Fruit fly (Drosophila melanogaster) whole organism, embryonic: ENCODE data around the gene nAChRalpha3.
A peak's percentile ranks its signal among the peaks of the same experiment; 100 is the strongest.

Experiments used
- Bdp1 ChIP-seq: fragments of 200-800 bp; sonication (Bioruptor generic); optimal IDR thresholded peaks from 3 replicates; lab custom pipeline; 2016; ENCODE audit warnings: missing biosample characterization, missing genetic modification characterization
- CG1024 ChIP-seq: fragments of 200-800 bp; sonication (Bioruptor generic); IDR thresholded peaks from 2 replicates; pipeline ENCODE4 v1.3.6; 2022; ENCODE audit warnings: missing biosample characterization, missing genetic modification characterization
- CG11504 ChIP-seq: fragments of 200-800 bp; sonication (Bioruptor generic); optimal IDR thresholded peaks from 3 replicates; lab custom pipeline; 2019; ENCODE audit warnings: missing biosample characterization, mild to moderate bottlenecking, missing genetic modification characterization, moderate library complexity
- CG11695 ChIP-seq: fragments of 200-800 bp; sonication (Bioruptor generic); IDR thresholded peaks from 3 replicates; pipeline ENCODE4 v1.3.6; 2022; ENCODE audit warnings: missing biosample characterization, missing genetic modification characterization
- CG12071 ChIP-seq: fragments of 200-800 bp; sonication (Bioruptor generic); optimal IDR thresholded peaks from 3 replicates; lab custom pipeline; 2018; ENCODE audit warnings: missing biosample characterization, mild to moderate bottlenecking, missing genetic modification characterization
- CG14965 ChIP-seq: fragments of 200-800 bp; sonication (Bioruptor generic); optimal IDR thresholded peaks from 2 replicates; lab custom pipeline; 2016; ENCODE audit warnings: missing biosample characterization, missing genetic modification characterization, borderline replicate concordance
- CG15269 ChIP-seq: fragments of 200-800 bp; sonication (Bioruptor generic); optimal IDR thresholded peaks from 2 replicates; lab custom pipeline; 2018; ENCODE audit warnings: missing biosample characterization, mild to moderate bottlenecking, missing genetic modification characterization, moderate library complexity
- CG15514 ChIP-seq: fragments of 200-800 bp; sonication (Bioruptor generic); optimal IDR thresholded peaks from 3 replicates; lab custom pipeline; 2017; ENCODE audit warnings: missing biosample characterization, missing genetic modification characterization, mild to moderate bottlenecking, moderate library complexity, missing genetic modification reagents
- CG15601 ChIP-seq: fragments of 200-800 bp; sonication (Bioruptor generic); optimal IDR thresholded peaks from 3 replicates; lab custom pipeline; 2019; ENCODE audit warnings: missing biosample characterization, mild to moderate bottlenecking, missing genetic modification characterization, moderate library complexity
- CG16779 ChIP-seq: fragments of 200-800 bp; sonication (Bioruptor generic); IDR thresholded peaks from 2 replicates; pipeline ENCODE4 v1.3.6; 2022; ENCODE audit warnings: missing biosample characterization, missing genetic modification characterization
- CG16813 ChIP-seq: fragments of 200-800 bp; sonication (Bioruptor generic); IDR thresholded peaks from 3 replicates; pipeline ENCODE4 v1.3.6; 2022; ENCODE audit warnings: missing biosample characterization, missing genetic modification characterization; ENCODE audit not compliant: partially characterized antibody
- CG17186 ChIP-seq: fragments of 200-800 bp; sonication (Bioruptor generic); optimal IDR thresholded peaks from 3 replicates; lab custom pipeline; 2017; ENCODE audit warnings: missing biosample characterization, missing genetic modification reagents, missing genetic modification characterization
- CG17802 ChIP-seq: fragments of 200-800 bp; sonication (Bioruptor generic); optimal IDR thresholded peaks from 2 replicates; lab custom pipeline; 2018; ENCODE audit warnings: missing biosample characterization, mild to moderate bottlenecking, missing genetic modification characterization, moderate library complexity
- CG1792 ChIP-seq: fragments of 200-800 bp; sonication (Bioruptor generic); optimal IDR thresholded peaks from 2 replicates; lab custom pipeline; 2016; ENCODE audit warnings: missing biosample characterization, missing genetic modification characterization
- CG18262 ChIP-seq: fragments of 200-800 bp; optimal IDR thresholded peaks from 3 replicates; lab custom pipeline; 2019; ENCODE audit warnings: missing biosample characterization, mild to moderate bottlenecking, missing genetic modification characterization, moderate library complexity
- CG1832 ChIP-seq: fragments of 200-800 bp; sonication (Bioruptor generic); optimal IDR thresholded peaks from 2 replicates; lab custom pipeline; 2017; ENCODE audit warnings: missing biosample characterization, mild to moderate bottlenecking, missing genetic modification characterization, inconsistent platforms
- CG2678 ChIP-seq: fragments of 200-800 bp; sonication (Bioruptor generic); optimal IDR thresholded peaks from 3 replicates; lab custom pipeline; 2019; ENCODE audit warnings: missing biosample characterization, mild to moderate bottlenecking, missing genetic modification characterization, moderate library complexity
- CG33557 ChIP-seq: fragments of 200-800 bp; sonication (Bioruptor generic); optimal IDR thresholded peaks from 2 replicates; lab custom pipeline; 2019; ENCODE audit warnings: missing biosample characterization, mild to moderate bottlenecking, missing genetic modification characterization, moderate library complexity
- CG3847 ChIP-seq: fragments of 200-800 bp; sonication (Bioruptor generic); IDR thresholded peaks from 2 replicates; pipeline ENCODE4 v1.3.6; 2022; ENCODE audit warnings: missing biosample characterization, missing genetic modification characterization
- CG4360 ChIP-seq: fragments of 200-800 bp; sonication (Bioruptor generic); IDR thresholded peaks from 2 replicates; pipeline ENCODE4 v1.3.6; 2022; ENCODE audit warnings: missing biosample characterization, missing genetic modification characterization
- CG4404 ChIP-seq: fragments of 200-800 bp; sonication (Bioruptor generic); IDR thresholded peaks from 2 replicates; pipeline ENCODE4 v1.3.6; 2022; ENCODE audit warnings: missing biosample characterization, missing genetic modification characterization
- CG6689 ChIP-seq: fragments of 200-800 bp; sonication (Bioruptor generic); IDR thresholded peaks from 2 replicates; pipeline ENCODE4 v1.3.6; 2022; ENCODE audit warnings: missing biosample characterization, missing genetic modification characterization
- CG6765 ChIP-seq: fragments of 200-800 bp; sonication (Bioruptor generic); optimal IDR thresholded peaks from 3 replicates; lab custom pipeline; 2017; ENCODE audit warnings: missing biosample characterization, mild to moderate bottlenecking, missing genetic modification characterization
- CG8765 ChIP-seq: fragments of 200-800 bp; sonication (Bioruptor generic); IDR thresholded peaks from 2 replicates; pipeline ENCODE4 v1.3.6; 2022; ENCODE audit warnings: missing biosample characterization, missing genetic modification characterization
- Dbx ChIP-seq: fragments of 200-800 bp; sonication (Bioruptor generic); IDR thresholded peaks from 3 replicates; pipeline ENCODE4 v1.3.6; 2022; ENCODE audit warnings: missing biosample characterization, missing genetic modification characterization
- Dfd ChIP-seq, 2 experiments: fragments of >200 bp; optimal IDR thresholded peaks; 2 replicates each; lab custom pipeline; 2017; ENCODE audit warnings: missing biosample characterization in 2 of 2, missing genetic modification characterization in 2 of 2
- Hey ChIP-seq: fragments of 200-800 bp; sonication (Bioruptor generic); optimal IDR thresholded peaks from 3 replicates; lab custom pipeline; 2018; ENCODE audit warnings: missing biosample characterization, mild to moderate bottlenecking, missing genetic modification characterization
- Hsf ChIP-seq: fragments of 200-800 bp; sonication (Bioruptor generic); optimal IDR thresholded peaks from 3 replicates; lab custom pipeline; 2016; ENCODE audit warnings: missing biosample characterization, missing genetic modification characterization
- NFAT ChIP-seq: fragments of 200-800 bp; sonication (Bioruptor generic); IDR thresholded peaks from 2 replicates; pipeline ENCODE4 v1.3.6; 2022; ENCODE audit warnings: missing biosample characterization, missing genetic modification characterization
- NK7.1 ChIP-seq: fragments of 200-800 bp; sonication (Bioruptor generic); optimal IDR thresholded peaks from 3 replicates; lab custom pipeline; 2016; ENCODE audit warnings: missing biosample characterization, missing genetic modification characterization
- Ptx1 ChIP-seq: fragments of 200-800 bp; sonication (Bioruptor generic); IDR thresholded peaks from 2 replicates; pipeline ENCODE4 v1.3.6; 2022; ENCODE audit warnings: missing biosample characterization, missing genetic modification characterization
- Sry-δ ChIP-seq: fragments of 200-800 bp; sonication (Bioruptor generic); optimal IDR thresholded peaks from 2 replicates; lab custom pipeline; 2016; ENCODE audit warnings: missing biosample characterization, missing genetic modification characterization
- Stat92E ChIP-seq, 3 experiments: fragments of >200 bp in 2 of 3; fragments of 200-800 bp in 1 of 3; sonication (Bioruptor generic) in 1 of 3; optimal IDR thresholded peaks; 2 replicates each; lab custom pipeline; 2017 to 2019; ENCODE audit warnings: missing biosample characterization in 3 of 3, missing genetic modification characterization in 3 of 3, mild to moderate bottlenecking in 1 of 3, moderate library complexity in 1 of 3
- az2 ChIP-seq: fragments of 200-800 bp; sonication (Bioruptor generic); optimal IDR thresholded peaks from 3 replicates; lab custom pipeline; 2016; ENCODE audit warnings: missing biosample characterization, missing genetic modification characterization
- br ChIP-seq: fragments of >200 bp; optimal IDR thresholded peaks from 2 replicates; lab custom pipeline; 2017
- crol ChIP-seq: fragments of 200-800 bp; sonication (Bioruptor generic); IDR thresholded peaks from 2 replicates; pipeline ENCODE4 v1.3.6; 2022; ENCODE audit warnings: missing biosample characterization, missing genetic modification characterization
- dm ChIP-seq: fragments of 200-800 bp; sonication (Bioruptor generic); optimal IDR thresholded peaks from 3 replicates; lab custom pipeline; 2016; ENCODE audit warnings: missing biosample characterization, missing genetic modification characterization
- en ChIP-seq: fragments of 200-800 bp; sonication (Bioruptor generic); optimal IDR thresholded peaks from 2 replicates; lab custom pipeline; 2016; ENCODE audit warnings: missing biosample characterization, missing genetic modification characterization
- grau ChIP-seq: fragments of 200-800 bp; optimal IDR thresholded peaks from 3 replicates; lab custom pipeline; 2019; ENCODE audit warnings: missing biosample characterization, mild to moderate bottlenecking, missing genetic modification characterization, moderate library complexity
- gsb ChIP-seq: fragments of 200-800 bp; sonication (Bioruptor generic); IDR thresholded peaks from 2 replicates; pipeline ENCODE4 v1.3.6; 2022; ENCODE audit warnings: missing biosample characterization, missing genetic modification characterization
- jumu ChIP-seq: fragments of 200-800 bp; sonication (Bioruptor generic); optimal IDR thresholded peaks from 3 replicates; lab custom pipeline; 2016; ENCODE audit warnings: missing biosample characterization, missing genetic modification characterization
- ken ChIP-seq: fragments of 200-800 bp; sonication (Bioruptor generic); IDR thresholded peaks from 3 replicates; pipeline ENCODE4 v1.3.6; 2022; ENCODE audit warnings: missing biosample characterization, missing genetic modification characterization
- klu ChIP-seq: fragments of 200-800 bp; sonication (Bioruptor generic); IDR thresholded peaks from 2 replicates; pipeline ENCODE4 v1.3.6; 2022; ENCODE audit warnings: missing biosample characterization, missing genetic modification characterization
- lab ChIP-seq: fragments of 200-800 bp; sonication (Bioruptor generic); optimal IDR thresholded peaks from 3 replicates; lab custom pipeline; 2017; ENCODE audit warnings: missing biosample characterization, missing genetic modification characterization, mild to moderate bottlenecking, moderate library complexity, missing genetic modification reagents
- mld ChIP-seq: fragments of 200-800 bp; sonication (Bioruptor generic); IDR thresholded peaks from 3 replicates; pipeline ENCODE4 v1.3.6; 2022; ENCODE audit warnings: missing biosample characterization, missing genetic modification characterization; ENCODE audit not compliant: partially characterized antibody
- otp ChIP-seq: fragments of 200-800 bp; sonication (Bioruptor generic); IDR thresholded peaks from 3 replicates; pipeline ENCODE4, ENCODE4 v1.3.6; 2022; ENCODE audit warnings: missing biosample characterization, missing genetic modification characterization
- pho ChIP-seq: fragments of 200-800 bp; sonication (Bioruptor generic); optimal IDR thresholded peaks from 2 replicates; lab custom pipeline; 2016; ENCODE audit warnings: missing biosample characterization, missing genetic modification characterization
- pita ChIP-seq: fragments of 200-800 bp; sonication (Bioruptor generic); optimal IDR thresholded peaks from 2 replicates; lab custom pipeline; 2017; ENCODE audit warnings: missing biosample characterization, mild to moderate bottlenecking, missing genetic modification characterization
- slbo ChIP-seq: fragments of 200-800 bp; sonication (Bioruptor generic); IDR thresholded peaks from 2 replicates; pipeline ENCODE4 v1.3.6; 2022; ENCODE audit warnings: missing biosample characterization, missing genetic modification characterization
- slou ChIP-seq: fragments of 200-800 bp; sonication (Bioruptor generic); optimal IDR thresholded peaks from 3 replicates; lab custom pipeline; 2016; ENCODE audit warnings: missing biosample characterization, missing genetic modification characterization
- ssp ChIP-seq: fragments of 200-800 bp; sonication (Bioruptor generic); IDR thresholded peaks from 2 replicates; pipeline ENCODE4 v1.3.6; 2022; ENCODE audit warnings: missing biosample characterization, missing genetic modification characterization
- zf30C ChIP-seq: fragments of 200-800 bp; sonication (Bioruptor generic); optimal IDR thresholded peaks from 3 replicates; lab custom pipeline; 2018; ENCODE audit warnings: missing biosample characterization, mild to moderate bottlenecking, missing genetic modification characterization

nAChRalpha3 gene

DNA sequence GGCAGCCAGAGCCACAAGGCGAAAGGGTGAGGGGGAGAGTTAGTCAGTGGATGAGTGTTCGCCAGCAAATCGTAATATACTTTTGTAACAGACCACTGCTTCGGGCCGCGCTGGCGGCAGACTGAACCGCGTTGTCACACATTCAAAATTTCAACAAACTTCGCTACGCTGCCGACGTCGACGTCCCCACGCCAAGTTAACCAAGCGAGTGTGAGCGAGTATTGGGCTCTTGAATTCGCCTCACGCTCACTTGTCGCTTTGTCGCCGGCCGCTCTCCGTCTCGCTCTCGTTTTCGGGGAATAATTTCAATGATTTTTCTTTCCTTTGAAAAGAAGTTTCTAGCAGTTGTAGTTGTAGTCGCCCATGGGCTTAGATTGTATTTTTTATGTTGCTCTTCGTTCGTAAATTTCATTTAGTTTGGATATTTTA is 44.6 kb upstream of the nAChRalpha3 start, which contains the start of gene lawc (continued):
- TF ChIP-seq CG12071 (GFP tag; lab: Kevin White, UChicago) (peak; percentile 62), ken (no peak), az2 (GFP tag; lab: Kevin White, UChicago) (no peak), CG14965 (GFP tag; lab: Kevin White, UChicago) (no peak), Bdp1 (GFP tag; lab: Kevin White, UChicago) (no peak), CG11695 (GFP tag; lab: Robert Waterston, UW) (0 out of 3 replicates have a peak, but pooled peaks have one; percentile 66), CG4404 (no peak), pho (GFP tag; lab: Kevin White, UChicago) (peak; percentile 34), CG2678 (tag; lab: Kevin White, UChicago) (peak; percentile 21), lab (GFP tag; lab: Kevin White, UChicago) (peak; percentile 87), CG18262 (no peak), CG8765 (GFP tag; lab: Robert Waterston, UW) (peak; percentile 98), mld (GFP tag; lab: Robert Waterston, UW) (no peak), CG1024 (GFP tag; lab: Robert Waterston, UW) (no peak; the same call in 1 of the 2 replicates), br (lab: Kevin White, UChicago) (no peak), Hsf (no peak), CG4360 (GFP tag; lab: Robert Waterston, UW) (no peak), CG6765 (GFP tag; lab: Kevin White, UChicago) (peak; percentile 84), NK7.1 (GFP tag; lab: Kevin White, UChicago) (no peak), crol (peak; percentile 93), slbo (no peak), Ptx1 (GFP tag; lab: Robert Waterston, UW) (no peak), CG17186 (GFP tag; lab: Kevin White, UChicago) (no peak), CG6689 (GFP tag; lab: Robert Waterston, UW) (no peak), Dbx (GFP tag; lab: Robert Waterston, UW) (peak; percentile 84; the same call in 2 of the 3 replicates), pita (GFP tag; lab: Kevin White, UChicago) (no peak), CG1832 (GFP tag; lab: Kevin White, UChicago) (no peak), Sry-δ (GFP tag; lab: Kevin White, UChicago) (no peak), en (GFP tag; lab: Kevin White, UChicago) (no peak), gsb (peak; percentile 53), grau (tag; lab: Kevin White, UChicago) (peak; percentile 36), CG16779 (GFP tag; lab: Robert Waterston, UW) (peak; percentile 64; the same call in 1 of the 2 replicates), zf30C (GFP tag; lab: Kevin White, UChicago) (peak; percentile 24), klu (GFP tag; lab: Robert Waterston, UW) (no peak), CG17802 (tag; lab: Kevin White, UChicago) (no peak), Dfd (GFP tag; optimal IDR thresholded peaks at IDR 0.05; lab: Kevin White, UChicago) (no peak), CG33557 (GFP tag; lab: Kevin White, UChicago) (no peak), NFAT (GFP tag; lab: Robert Waterston, UW) (peak; percentile 56; the same call in 1 of the 2 replicates), CG15269 (tag; lab: Kevin White, UChicago) (peak; percentile 12), CG1792 (GFP tag; lab: Kevin White, UChicago) (no peak), CG16813 (GFP tag; lab: Robert Waterston, UW) (no peak), Hey (peak; percentile 16), ssp (no peak), CG15514 (GFP tag; lab: Kevin White, UChicago) (peak; percentile 53), CG3847 (GFP tag; lab: Robert Waterston, UW) (peak; percentile 35; the same call in 1 of the 2 replicates), CG11504 (tag; lab: Kevin White, UChicago) (no peak), otp (peak; percentile 17; the same call in 1 of the 3 replicates), CG15601 (tag; lab: Kevin White, UChicago) (no peak), dm (GFP tag; lab: Kevin White, UChicago) (no peak), Stat92E (GFP tag; optimal IDR thresholded peaks at IDR 0.05; lab: Kevin White, UChicago) (peak in 1 of 3 experiments; percentile 36), slou (GFP tag; lab: Kevin White, UChicago) (no peak), jumu (GFP tag; lab: Kevin White, UChicago) (no peak)
